Worm (Caenorhabditis elegans): Measurements from ENCODE around the gene F26F12.5.

The F26F12.5 gene

ce11 chrV:5825478-5825877 lies 39.5 kb downstream of the F26F12.5 start:
- TF ChIP-seq ref-2 (tag; optimal IDR thresholded peaks at IDR 0.05) (no peak), ceh-48 (tag; optimal IDR thresholded peaks at IDR 0.05) (no peak), fkh-10 (GFP tag; optimal IDR thresholded peaks at IDR 0.05) (no peak), npax-4 (tag; optimal IDR thresholded peaks at IDR 0.05) (no peak), nhr-232 (tag; optimal IDR thresholded peaks at IDR 0.05) (no peak), ceh-19 (GFP tag; optimal IDR thresholded peaks at IDR 0.05) (no peak), ttx-3 (tag; optimal IDR thresholded peaks at IDR 0.05) (no peak), ahr-1 (tag; optimal IDR thresholded peaks at IDR 0.05) (no peak), tbx-2 (tag; optimal IDR thresholded peaks at IDR 0.05) (no peak), unc-3 (GFP tag; conservative IDR thresholded peaks at IDR 0.05) (no peak), unc-3 (tag; optimal IDR thresholded peaks at IDR 0.05) (no peak), ets-4 (tag; optimal IDR thresholded peaks at IDR 0.05) (no peak)

ce11 chrV:5822968-5823367 lies 42.0 kb downstream of the F26F12.5 start:
- TF ChIP-seq ceh-18 (tag; optimal IDR thresholded peaks at IDR 0.05), result no peak
- TF ChIP-seq unc-55 (GFP tag; optimal IDR thresholded peaks at IDR 0.05), result no peak
- no peak for TF ChIP-seq Y22D7AL.16 (tag; optimal IDR thresholded peaks at IDR 0.05)
- no peak for TF ChIP-seq ets-4 (tag; optimal IDR thresholded peaks at IDR 0.05)
- TF ChIP-seq C08G9.2 (tag; optimal IDR thresholded peaks at IDR 0.05), result no peak
- TF ChIP-seq hlh-30 (tag; optimal IDR thresholded peaks at IDR 0.05; ENCODE audit: insufficient read depth), result no peak
- TF ChIP-seq fax-1 (tag; optimal IDR thresholded peaks at IDR 0.05), result no peak
- TF ChIP-seq lin-11 (tag; optimal IDR thresholded peaks at IDR 0.05), result no peak
- TF ChIP-seq gmeb-2 (tag; optimal IDR thresholded peaks at IDR 0.05), result no peak
- no peak for TF ChIP-seq ama-1 (optimal IDR thresholded peaks at IDR 0.05)
- no peak for TF ChIP-seq K09A11.1 (tag; optimal IDR thresholded peaks at IDR 0.05; ENCODE audit: insufficient read depth)
- TF ChIP-seq syd-9 (tag; optimal IDR thresholded peaks at IDR 0.05), result no peak
- no peak for TF ChIP-seq hlh-13 (GFP tag; optimal IDR thresholded peaks at IDR 0.05)
- TF ChIP-seq pha-2 (tag; optimal IDR thresholded peaks at IDR 0.05), result no peak
- no peak for TF ChIP-seq hlh-8 (tag; optimal IDR thresholded peaks at IDR 0.05)
- no peak for TF ChIP-seq ceh-6 (GFP tag; optimal IDR thresholded peaks at IDR 0.05)
- TF ChIP-seq elt-2 (tag; optimal IDR thresholded peaks at IDR 0.05), result no peak
- TF ChIP-seq pag-3 (tag; optimal IDR thresholded peaks at IDR 0.05; ENCODE audit: borderline replicate concordance), result no peak
- no peak for TF ChIP-seq ceh-31 (tag; optimal IDR thresholded peaks at IDR 0.05)

- TF ChIP-seq lin-11 (tag; optimal IDR thresholded peaks at IDR 0.05) (no peak), npax-4 (tag; optimal IDR thresholded peaks at IDR 0.05) (no peak), pros-1 (tag; optimal IDR thresholded peaks at IDR 0.05) (no peak), ama-1 (optimal IDR thresholded peaks at IDR 0.05) (no peak), elt-2 (tag; optimal IDR thresholded peaks at IDR 0.05) (peak; percentile 26)
Observed at ce11 chrV:5821451-5822143, 43.4 kb downstream of the F26F12.5 start.

DNA sequence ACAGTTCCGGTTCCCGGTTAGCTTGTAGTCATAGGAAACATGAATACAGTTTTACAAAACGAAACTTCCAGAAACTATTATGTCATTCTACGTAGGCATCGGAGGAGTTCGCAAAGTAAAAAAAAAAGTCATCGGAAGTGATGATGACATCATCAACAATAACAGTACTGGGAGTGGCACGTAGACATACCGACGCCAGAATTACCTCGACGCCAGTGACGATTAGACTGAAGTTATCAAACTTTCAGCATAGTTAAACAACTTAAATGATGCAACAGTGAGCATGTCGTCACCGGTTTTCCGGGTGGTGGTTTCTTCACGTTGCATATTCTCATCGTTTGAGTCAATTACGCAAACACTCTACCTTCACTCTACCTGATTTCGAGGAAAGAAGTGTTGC lies 44.6 kb downstream of the F26F12.5 start:
- no peak for TF ChIP-seq elt-4 (tag; optimal IDR thresholded peaks at IDR 0.05)
- TF ChIP-seq ceh-34 (tag; optimal IDR thresholded peaks at IDR 0.05), result no peak
- no peak for TF ChIP-seq F13H6.1 (tag; optimal IDR thresholded peaks at IDR 0.05)
- no peak for TF ChIP-seq C08G9.2 (tag; optimal IDR thresholded peaks at IDR 0.05)
- no peak for TF ChIP-seq mec-3 (tag; optimal IDR thresholded peaks at IDR 0.05; ENCODE audit: borderline replicate concordance)
- TF ChIP-seq unc-55 (GFP tag; optimal IDR thresholded peaks at IDR 0.05), result no peak

DNA sequence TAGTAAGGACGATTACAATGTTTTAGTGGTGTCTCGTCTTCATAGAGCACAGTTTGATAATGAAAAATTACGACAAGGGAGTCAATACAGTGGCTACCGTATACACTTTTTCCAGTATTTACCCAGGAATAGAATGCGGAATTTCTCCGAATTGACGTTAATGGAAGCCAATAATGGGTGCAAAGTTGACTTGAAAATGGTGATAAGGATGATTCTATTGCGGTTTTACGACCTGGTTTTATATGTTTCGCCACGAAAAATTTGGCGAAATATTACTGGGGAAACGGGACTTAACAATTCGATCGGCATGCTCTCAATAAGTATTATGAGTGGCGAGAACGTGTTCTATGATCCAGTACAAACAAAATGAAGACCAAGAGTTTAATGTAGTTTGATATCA lies 45.1 kb downstream of the F26F12.5 start:
- TF ChIP-seq ceh-6 (GFP tag; optimal IDR thresholded peaks at IDR 0.05) (no peak), ama-1 (optimal IDR thresholded peaks at IDR 0.05) (no peak), unc-3 (GFP tag; conservative IDR thresholded peaks at IDR 0.05) (no peak), unc-3 (tag; optimal IDR thresholded peaks at IDR 0.05) (no peak), lim-6 (tag; optimal IDR thresholded peaks at IDR 0.05) (no peak), ceh-24 (tag; optimal IDR thresholded peaks at IDR 0.05) (no peak), dmd-4 (tag; optimal IDR thresholded peaks at IDR 0.05; ENCODE audit: borderline replicate concordance) (no peak), fkh-10 (GFP tag; optimal IDR thresholded peaks at IDR 0.05) (no peak), C08G9.2 (tag; optimal IDR thresholded peaks at IDR 0.05) (no peak), unc-42 (tag; optimal IDR thresholded peaks at IDR 0.05) (no peak), ceh-45 (GFP tag; IDR thresholded peaks at IDR 0.05) (no peak), dve-1 (tag; optimal IDR thresholded peaks at IDR 0.05) (no peak), hlh-8 (tag; optimal IDR thresholded peaks at IDR 0.05) (no peak), syd-9 (tag; optimal IDR thresholded peaks at IDR 0.05) (no peak), unc-55 (GFP tag; optimal IDR thresholded peaks at IDR 0.05) (no peak), tbx-2 (tag; optimal IDR thresholded peaks at IDR 0.05) (no peak), eyg-1 (tag; optimal IDR thresholded peaks at IDR 0.05) (no peak), Y22D7AL.16 (tag; optimal IDR thresholded peaks at IDR 0.05) (no peak), nhr-232 (tag; optimal IDR thresholded peaks at IDR 0.05) (no peak), sox-2 (GFP tag; IDR thresholded peaks at IDR 0.05) (no peak)

Measured in whole organism, late embryonic.